Worm (Caenorhabditis elegans) whole organism, mixed stage, embryonic: Measurements from ENCODE around the gene K03B4.1.

ENCODE experiments used
- blmp-1 ChIP-seq: fragments of 150-350 bp; optimal IDR thresholded peaks from 2 replicates; lab custom pipeline; 2014; ENCODE audit warnings: missing biosample characterization, missing genetic modification characterization
- ces-1 ChIP-seq: fragments of 150-350 bp; optimal IDR thresholded peaks from 2 replicates; lab custom pipeline; 2014; ENCODE audit warnings: missing biosample characterization, missing genetic modification reagents, missing genetic modification characterization
- elt-1 ChIP-seq: sonication (generic microtip); optimal IDR thresholded peaks from 2 replicates; lab custom pipeline; 2017; ENCODE audit warnings: missing genetic modification characterization, mild to moderate bottlenecking, missing compliant biosample characterization, antibody characterized with exemption, moderate library complexity, borderline replicate concordance; ENCODE audit not compliant: insufficient read depth
- snpc-4 ChIP-seq: fragments of 150-350 bp; optimal IDR thresholded peaks from 2 replicates; lab custom pipeline; 2014; ENCODE audit warnings: missing biosample characterization, missing genetic modification characterization
- unc-39 ChIP-seq: fragments of 150-350 bp; optimal IDR thresholded peaks from 2 replicates; lab custom pipeline; 2014; ENCODE audit warnings: missing biosample characterization, missing genetic modification characterization

- no peak for TF ChIP-seq elt-1 (tag; lab: Kevin White, UChicago)
- no peak for TF ChIP-seq blmp-1
- no peak for TF ChIP-seq snpc-4 (tag; lab: Kevin White, UChicago)
- no peak for TF ChIP-seq unc-39 (tag; lab: Kevin White, UChicago)
- no peak for TF ChIP-seq ces-1 (GFP tag; lab: Kevin White, UChicago)
Observed at ce11 chrV:4707646-4708045, 18.5 kb downstream of the K03B4.1 start.
